Worm (Caenorhabditis elegans) whole organism, L2 larva: Measurements from ENCODE around the gene F46C8.3.

Experiments
- Y55F3AM.14 ChIP-seq: fragments of 200-800 bp; sonication (Bioruptor generic); optimal IDR thresholded peaks from 2 replicates; lab custom pipeline; 2018; ENCODE audit warnings: mild to moderate bottlenecking, missing genetic modification characterization, missing compliant biosample characterization
- blmp-1 ChIP-seq: sonication (generic microtip); optimal IDR thresholded peaks from 2 replicates; lab custom pipeline; 2017; ENCODE audit warnings: missing genetic modification characterization, mild to moderate bottlenecking, missing compliant biosample characterization, antibody characterized with exemption, moderate library complexity; ENCODE audit not compliant: insufficient read depth
- nhr-25 ChIP-seq: fragments of 150-350 bp; sonication (generic microtip); optimal IDR thresholded peaks from 3 replicates; lab custom pipeline; 2014; ENCODE audit warnings: missing biosample characterization, missing genetic modification characterization
- nhr-77 ChIP-seq: fragments of 150-350 bp; optimal IDR thresholded peaks from 2 replicates; lab custom pipeline; 2014; ENCODE audit warnings: missing biosample characterization, missing genetic modification characterization

ce11 chrX:7561972-7562371 lies 36.6 kb downstream of the F46C8.3 start:
- TF ChIP-seq nhr-25 (tag; lab: Kevin White, UChicago) (no peak), nhr-77 (tag; lab: Kevin White, UChicago) (no peak), blmp-1 (tag; lab: Kevin White, UChicago) (no peak), Y55F3AM.14 (GFP tag; lab: Kevin White, UChicago) (no peak)
